Fruit fly (Drosophila melanogaster): ENCODE data around the gene Uxs.

DNA sequence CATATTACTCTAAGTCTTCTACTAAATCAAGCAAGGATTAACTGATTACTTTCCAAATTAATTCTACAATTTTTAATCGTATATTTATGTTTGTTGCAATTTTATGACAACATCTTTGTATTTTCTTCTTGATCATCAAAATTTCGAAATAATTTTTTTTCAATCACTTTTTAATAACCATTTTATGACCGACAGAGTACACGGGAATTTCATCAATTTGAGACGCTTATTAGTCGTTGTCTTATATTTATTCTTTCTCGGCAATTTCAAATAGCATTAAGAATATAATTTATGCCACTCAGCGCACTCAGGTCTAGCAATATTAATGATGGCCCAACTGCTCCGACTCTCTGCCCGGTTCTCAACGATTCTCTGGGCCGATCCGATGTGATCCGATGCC is 34.3 kb downstream of the Uxs start, which contains the start of gene CG8012:
- TF ChIP-seq pan (optimal IDR thresholded peaks at IDR 0.05) (no peak), Dif (GFP tag; optimal IDR thresholded peaks at IDR 0.05; ENCODE audit: partially characterized antibody) (no peak), usp (GFP tag; optimal IDR thresholded peaks at IDR 0.05) (no peak), lola (GFP tag; optimal IDR thresholded peaks at IDR 0.05) (no peak), h (GFP tag; optimal IDR thresholded peaks at IDR 0.05) (no peak), brk (GFP tag; optimal IDR thresholded peaks at IDR 0.05) (no peak), fru (GFP tag; optimal IDR thresholded peaks at IDR 0.05) (no peak), Hr78 (GFP tag; optimal IDR thresholded peaks at IDR 0.05) (no peak), Myc (optimal IDR thresholded peaks at IDR 0.05) (no peak), sv (GFP tag; optimal IDR thresholded peaks at IDR 0.05) (no peak), Jra (GFP tag; optimal IDR thresholded peaks at IDR 0.05) (no peak), Hnf4 (GFP tag; optimal IDR thresholded peaks at IDR 0.05) (no peak)

All from whole organism, wandering third instar larva.